Fruit fly (Drosophila melanogaster) whole organism, embryonic: Measurements from ENCODE around the gene CG12115.

Source experiments
- Abd-B ChIP-seq: fragments of 200-800 bp; sonication (Bioruptor generic); optimal IDR thresholded peaks from 2 replicates; lab custom pipeline; 2018; ENCODE audit warnings: missing biosample characterization, mild to moderate bottlenecking, missing genetic modification characterization, moderate library complexity
- CG10209 ChIP-seq: fragments of 200-800 bp; sonication (Bioruptor generic); optimal IDR thresholded peaks from 3 replicates; lab custom pipeline; 2017; ENCODE audit warnings: missing biosample characterization, mild to moderate bottlenecking, missing genetic modification characterization, missing genetic modification reagents
- CG10959 ChIP-seq: fragments of 200-800 bp; sonication (Bioruptor generic); IDR thresholded peaks from 2 replicates; pipeline ENCODE4 v1.3.6; 2022; ENCODE audit warnings: missing biosample characterization, missing genetic modification characterization
- CG11247 ChIP-seq: fragments of 200-800 bp; sonication (Bioruptor generic); IDR thresholded peaks from 2 replicates; pipeline ENCODE4 v1.3.6; 2022; ENCODE audit warnings: missing biosample characterization, missing genetic modification characterization
- CG12071 ChIP-seq: fragments of 200-800 bp; sonication (Bioruptor generic); optimal IDR thresholded peaks from 3 replicates; lab custom pipeline; 2018; ENCODE audit warnings: missing biosample characterization, mild to moderate bottlenecking, missing genetic modification characterization
- CG12391 ChIP-seq: fragments of 200-800 bp; sonication (Bioruptor generic); optimal IDR thresholded peaks from 3 replicates; lab custom pipeline; 2018; ENCODE audit warnings: missing biosample characterization, mild to moderate bottlenecking, missing genetic modification characterization, moderate library complexity
- CG12769 ChIP-seq: fragments of 200-800 bp; sonication (Bioruptor generic); optimal IDR thresholded peaks from 2 replicates; lab custom pipeline; 2019; ENCODE audit warnings: missing biosample characterization, mild to moderate bottlenecking, missing genetic modification characterization, moderate library complexity
- CG13775 ChIP-seq: fragments of 200-800 bp; sonication (Bioruptor generic); optimal IDR thresholded peaks from 3 replicates; lab custom pipeline; 2017; ENCODE audit warnings: missing biosample characterization, mild to moderate bottlenecking, missing genetic modification characterization
- CG13894 ChIP-seq: fragments of 200-800 bp; sonication (Bioruptor generic); optimal IDR thresholded peaks from 3 replicates; lab custom pipeline; 2018; ENCODE audit warnings: missing biosample characterization, mild to moderate bottlenecking, missing genetic modification characterization, moderate library complexity
- CG17328 ChIP-seq: fragments of 200-800 bp; sonication (Bioruptor generic); IDR thresholded peaks from 2 replicates; pipeline ENCODE4 v1.3.6; 2022; ENCODE audit warnings: missing biosample characterization, missing genetic modification characterization
- CG17829 ChIP-seq: fragments of 200-800 bp; optimal IDR thresholded peaks from 2 replicates; lab custom pipeline; 2019; ENCODE audit warnings: missing biosample characterization, mild to moderate bottlenecking, missing genetic modification characterization, moderate library complexity
- CG32532 ChIP-seq: fragments of 200-800 bp; sonication (Bioruptor generic); IDR thresholded peaks from 2 replicates; pipeline ENCODE4 v1.3.6; 2022; ENCODE audit warnings: missing biosample characterization, missing genetic modification characterization
- CG4282 ChIP-seq: fragments of 200-800 bp; sonication (Bioruptor generic); optimal IDR thresholded peaks from 2 replicates; lab custom pipeline; 2016; ENCODE audit warnings: missing biosample characterization, missing genetic modification characterization
- CG6272 ChIP-seq: fragments of 200-800 bp; sonication (Bioruptor generic); IDR thresholded peaks from 2 replicates; pipeline ENCODE4 v1.3.6; 2022; ENCODE audit warnings: missing biosample characterization, missing genetic modification characterization
- CG7928 ChIP-seq: fragments of 200-800 bp; sonication (Bioruptor generic); optimal IDR thresholded peaks from 2 replicates; lab custom pipeline; 2017; ENCODE audit warnings: missing biosample characterization, mild to moderate bottlenecking, missing genetic modification characterization
- CG8924 ChIP-seq: fragments of 200-800 bp; optimal IDR thresholded peaks from 3 replicates; lab custom pipeline; 2019; ENCODE audit warnings: missing biosample characterization, mild to moderate bottlenecking, missing genetic modification characterization, moderate library complexity
- CG9727 ChIP-seq: fragments of 200-800 bp; sonication (Bioruptor generic); optimal IDR thresholded peaks from 3 replicates; lab custom pipeline; 2017; ENCODE audit warnings: missing biosample characterization, mild to moderate bottlenecking, missing genetic modification characterization
- CG9797 ChIP-seq: fragments of 200-800 bp; sonication (Bioruptor generic); optimal IDR thresholded peaks from 3 replicates; lab custom pipeline; 2018; ENCODE audit warnings: missing biosample characterization, mild to moderate bottlenecking, missing genetic modification characterization
- CTCF ChIP-seq: fragments of 200-800 bp; sonication (Bioruptor generic); optimal IDR thresholded peaks from 2 replicates; lab custom pipeline; 2017; ENCODE audit warnings: missing biosample characterization, mild to moderate bottlenecking, missing genetic modification characterization, moderate library complexity
- CrebB ChIP-seq: fragments of 200-800 bp; sonication (Bioruptor generic); optimal IDR thresholded peaks from 3 replicates; lab custom pipeline; 2018; ENCODE audit warnings: missing biosample characterization, mild to moderate bottlenecking, missing genetic modification characterization
- D ChIP-seq, 2 experiments: fragments of 200-800 bp in 1 of 2; fragments of >200 bp in 1 of 2; sonication (Bioruptor generic) in 1 of 2; optimal IDR thresholded peaks; 2 replicates in 1 of 2; 3 replicates in 1 of 2; lab custom pipeline; 2017; ENCODE audit warnings: mild to moderate bottlenecking in 1 of 2, missing biosample characterization in 1 of 2, missing genetic modification characterization in 1 of 2, missing genetic modification reagents in 1 of 2
- Dll ChIP-seq: fragments of 200-800 bp; sonication (Bioruptor generic); IDR thresholded peaks from 4 replicates; pipeline ENCODE4 v1.3.6; 2022; ENCODE audit warnings: missing biosample characterization, missing genetic modification characterization; ENCODE audit not compliant: partially characterized antibody
- Doc2 ChIP-seq: fragments of 200-800 bp; sonication (Bioruptor generic); IDR thresholded peaks from 2 replicates; pipeline ENCODE4 v1.3.6; 2022; ENCODE audit warnings: missing biosample characterization, missing genetic modification characterization
- Dref ChIP-seq: fragments of 200-800 bp; sonication (Bioruptor generic); IDR thresholded peaks from 2 replicates; pipeline ENCODE4 v1.3.6; 2022; ENCODE audit warnings: missing biosample characterization, missing genetic modification characterization
- GATAe ChIP-seq: fragments of 200-800 bp; sonication (Bioruptor generic); conservative IDR thresholded peaks from 2 replicates; pipeline ENCODE4 v1.3.6; 2022; ENCODE audit warnings: missing biosample characterization, missing genetic modification characterization
- Hmr ChIP-seq: fragments of 200-800 bp; sonication (Bioruptor generic); optimal IDR thresholded peaks from 3 replicates; lab custom pipeline; 2017; ENCODE audit warnings: mild to moderate bottlenecking, missing biosample characterization, missing genetic modification reagents, missing genetic modification characterization
- Mes4 ChIP-seq: fragments of 200-800 bp; sonication (Bioruptor generic); optimal IDR thresholded peaks from 2 replicates; lab custom pipeline; 2016; ENCODE audit warnings: missing biosample characterization, missing genetic modification characterization
- NFAT ChIP-seq: fragments of 200-800 bp; sonication (Bioruptor generic); IDR thresholded peaks from 2 replicates; pipeline ENCODE4 v1.3.6; 2022; ENCODE audit warnings: missing biosample characterization, missing genetic modification characterization
- Neu2 ChIP-seq: fragments of 200-800 bp; sonication (Bioruptor generic); optimal IDR thresholded peaks from 3 replicates; lab custom pipeline; 2016; ENCODE audit warnings: missing biosample characterization, missing genetic modification characterization, borderline replicate concordance
- Nf-YA ChIP-seq: fragments of 200-800 bp; sonication (Bioruptor generic); IDR thresholded peaks from 2 replicates; pipeline ENCODE4 v1.3.6; 2022; ENCODE audit warnings: missing biosample characterization, missing genetic modification characterization
- Nf-YB ChIP-seq: fragments of 200-800 bp; sonication (Bioruptor generic); optimal IDR thresholded peaks from 3 replicates; lab custom pipeline; 2019; ENCODE audit warnings: missing biosample characterization, mild to moderate bottlenecking, missing genetic modification characterization, moderate library complexity
- Opbp ChIP-seq: fragments of 200-800 bp; sonication (Bioruptor generic); IDR thresholded peaks from 3 replicates; pipeline ENCODE4 v1.3.6; 2022; ENCODE audit warnings: missing biosample characterization, missing genetic modification characterization; ENCODE audit not compliant: partially characterized antibody
- Poxn ChIP-seq: fragments of 200-800 bp; sonication (Bioruptor generic); IDR thresholded peaks from 2 replicates; pipeline ENCODE4 v1.3.6; 2022; ENCODE audit warnings: missing biosample characterization, missing genetic modification characterization
- Trl ChIP-seq, 3 experiments: fragments of >200 bp in 2 of 3; fragments of 200-800 bp in 1 of 3; sonication (Bioruptor generic) in 1 of 3; optimal IDR thresholded peaks; 2 replicates in 1 of 3; 3 replicates in 2 of 3; lab custom pipeline; 2016 to 2017; ENCODE audit warnings: missing biosample characterization in 1 of 3, missing genetic modification characterization in 1 of 3
- ara ChIP-seq: fragments of 200-800 bp; sonication (Bioruptor generic); IDR thresholded peaks from 2 replicates; pipeline ENCODE4 v1.3.6; 2022; ENCODE audit warnings: missing biosample characterization, missing genetic modification characterization
- ash1 ChIP-seq: fragments of 200-800 bp; sonication (Bioruptor generic); optimal IDR thresholded peaks from 2 replicates; lab custom pipeline; 2018; ENCODE audit warnings: missing biosample characterization, mild to moderate bottlenecking, missing genetic modification characterization
- ci ChIP-seq: fragments of 200-800 bp; sonication (Bioruptor generic); IDR thresholded peaks from 3 replicates; pipeline ENCODE4 v1.3.6; 2022; ENCODE audit warnings: missing biosample characterization, missing genetic modification characterization
- dpn ChIP-seq, 2 experiments: fragments of 200-800 bp; sonication (Bioruptor generic); optimal IDR thresholded peaks; 3 replicates each; lab custom pipeline; 2016; ENCODE audit warnings: missing biosample characterization in 2 of 2, missing genetic modification characterization in 2 of 2
- ems ChIP-seq: fragments of 200-800 bp; sonication (Bioruptor generic); optimal IDR thresholded peaks from 3 replicates; lab custom pipeline; 2016; ENCODE audit warnings: missing biosample characterization, missing genetic modification characterization
- fd3F ChIP-seq: fragments of 200-800 bp; sonication (Bioruptor generic); optimal IDR thresholded peaks from 2 replicates; lab custom pipeline; 2018; ENCODE audit warnings: missing biosample characterization, mild to moderate bottlenecking, missing genetic modification characterization, moderate library complexity
- inv ChIP-seq: fragments of 200-800 bp; sonication (Bioruptor generic); IDR thresholded peaks from 2 replicates; pipeline ENCODE4 v1.3.6; 2022; ENCODE audit warnings: missing biosample characterization, missing genetic modification characterization; ENCODE audit not compliant: partially characterized antibody
- jing ChIP-seq: fragments of 200-800 bp; sonication (Bioruptor generic); optimal IDR thresholded peaks from 2 replicates; lab custom pipeline; 2018; ENCODE audit warnings: missing biosample characterization, mild to moderate bottlenecking, missing genetic modification characterization
- kay ChIP-seq: fragments of 200-800 bp; sonication (Bioruptor generic); optimal IDR thresholded peaks from 2 replicates; lab custom pipeline; 2016; ENCODE audit warnings: missing biosample characterization, missing genetic modification characterization
- nerfin-1 ChIP-seq: fragments of 200-800 bp; sonication (Bioruptor generic); optimal IDR thresholded peaks from 3 replicates; lab custom pipeline; 2019; ENCODE audit warnings: missing biosample characterization, mild to moderate bottlenecking, missing genetic modification characterization, moderate library complexity
- sens ChIP-seq: fragments of 200-800 bp; sonication (Bioruptor generic); peaks from one replicate; lab custom pipeline; 2016; ENCODE audit warnings: missing biosample characterization, missing genetic modification characterization
- sim ChIP-seq: fragments of 200-800 bp; sonication (Bioruptor generic); IDR thresholded peaks from 2 replicates; pipeline ENCODE4 v1.3.6; 2022; ENCODE audit warnings: missing biosample characterization, missing genetic modification characterization
- sqz ChIP-seq: fragments of 200-800 bp; sonication (Bioruptor generic); optimal IDR thresholded peaks from 3 replicates; lab custom pipeline; 2018; ENCODE audit warnings: missing biosample characterization, mild to moderate bottlenecking, missing genetic modification characterization
- stwl ChIP-seq: fragments of 200-800 bp; sonication (Bioruptor generic); optimal IDR thresholded peaks from 3 replicates; lab custom pipeline; 2018; ENCODE audit warnings: missing biosample characterization, mild to moderate bottlenecking, missing genetic modification characterization, moderate library complexity
- sug ChIP-seq: fragments of 200-800 bp; optimal IDR thresholded peaks from 2 replicates; lab custom pipeline; 2019; ENCODE audit warnings: missing biosample characterization, mild to moderate bottlenecking, missing genetic modification characterization, moderate library complexity
- tap ChIP-seq: fragments of 200-800 bp; optimal IDR thresholded peaks from 3 replicates; lab custom pipeline; 2019; ENCODE audit warnings: missing biosample characterization, mild to moderate bottlenecking, missing genetic modification characterization, moderate library complexity
- tx ChIP-seq: fragments of 200-800 bp; sonication (Bioruptor generic); optimal IDR thresholded peaks from 2 replicates; lab custom pipeline; 2016; ENCODE audit warnings: missing biosample characterization, missing genetic modification characterization

The CG12115 gene

DNA sequence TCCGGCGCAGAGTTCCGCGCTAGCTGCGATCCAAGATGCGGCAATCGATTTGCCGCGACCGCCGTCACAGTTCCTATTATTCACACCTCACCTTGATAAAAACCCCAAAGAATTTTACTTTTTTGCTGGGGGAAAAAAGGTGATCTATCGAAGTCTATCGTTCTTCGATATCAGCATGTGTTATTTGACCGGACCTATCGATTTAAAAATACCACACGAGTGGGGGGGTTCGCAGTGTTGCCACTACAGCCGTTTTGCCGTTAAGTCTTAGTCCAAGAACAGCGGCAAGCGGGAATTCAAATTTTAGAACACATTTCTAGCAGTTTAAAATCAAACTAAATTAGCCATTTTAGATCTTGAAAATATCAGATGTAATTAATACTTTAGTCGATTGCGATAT lies 41.8 kb upstream of the CG12115 start, which contains the start of gene CG12121 (continued):
- TF ChIP-seq CG10959 (GFP tag; lab: Robert Waterston, UW) (no peak), Dref (GFP tag; lab: Robert Waterston, UW) (peak; percentile 87), ems (GFP tag; lab: Kevin White, UChicago) (no peak), GATAe (GFP tag; lab: Robert Waterston, UW) (no peak), tap (tag; lab: Kevin White, UChicago) (no peak), dpn (GFP tag; optimal IDR thresholded peaks at IDR 0.05; lab: Kevin White, UChicago) (no peak), CG12391 (tag; lab: Kevin White, UChicago) (no peak), CrebB (tag; lab: Kevin White, UChicago) (no peak), sqz (no peak), inv (GFP tag; lab: Robert Waterston, UW) (peak; percentile 46; the same call in 1 of the 2 replicates), CG7928 (GFP tag; lab: Kevin White, UChicago) (no peak), NFAT (no peak), CG11247 (GFP tag; lab: Robert Waterston, UW) (no peak), tx (GFP tag; lab: Kevin White, UChicago) (no peak), CG13894 (tag; lab: Kevin White, UChicago) (no peak), CG4282 (GFP tag; lab: Kevin White, UChicago) (no peak), Nf-YA (GFP tag; lab: Robert Waterston, UW) (no peak), sens (GFP tag; lab: Kevin White, UChicago) (no peak), Doc2 (GFP tag; lab: Robert Waterston, UW) (no peak), CG13775 (GFP tag; lab: Kevin White, UChicago) (no peak), Poxn (GFP tag; lab: Robert Waterston, UW) (no peak), fd3F (GFP tag; lab: Kevin White, UChicago) (no peak), CG6272 (no peak), Trl (optimal IDR thresholded peaks at IDR 0.05; lab: Kevin White, UChicago) (no peak), Trl (GFP tag; optimal IDR thresholded peaks at IDR 0.05; lab: Kevin White, UChicago) (no peak), Hmr (GFP tag; lab: Kevin White, UChicago) (no peak), stwl (tag; lab: Kevin White, UChicago) (peak; percentile 53), CG32532 (GFP tag; lab: Robert Waterston, UW) (no peak), jing (GFP tag; lab: Kevin White, UChicago) (no peak), CG17328 (GFP tag; lab: Robert Waterston, UW) (no peak), ara (GFP tag; lab: Robert Waterston, UW) (no peak), sug (no peak), Dll (GFP tag; lab: Robert Waterston, UW) (peak; percentile 71; the same call in 2 of the 4 replicates), ash1 (GFP tag; lab: Kevin White, UChicago) (no peak), Neu2 (no peak), CG17829 (tag; lab: Kevin White, UChicago) (peak; percentile 18), kay (GFP tag; lab: Kevin White, UChicago) (no peak), nerfin-1 (tag; lab: Kevin White, UChicago) (no peak), Opbp (GFP tag; lab: Robert Waterston, UW) (peak; percentile 63; the same call in 2 of the 3 replicates), CG9797 (peak; percentile 42), CTCF (no peak), sim (GFP tag; lab: Robert Waterston, UW) (no peak), CG9727 (no peak), Mes4 (GFP tag; lab: Kevin White, UChicago) (no peak), CG8924 (tag; lab: Kevin White, UChicago) (no peak), D (optimal IDR thresholded peaks at IDR 0.05; lab: Kevin White, UChicago) (no peak), D (GFP tag; optimal IDR thresholded peaks at IDR 0.05; lab: Kevin White, UChicago) (no peak), Abd-B (GFP tag; lab: Kevin White, UChicago) (peak; percentile 18), CG10209 (GFP tag; lab: Kevin White, UChicago) (no peak), CG12071 (GFP tag; lab: Kevin White, UChicago) (no peak), ci (GFP tag; lab: Robert Waterston, UW) (no peak), Nf-YB (GFP tag; lab: Kevin White, UChicago) (no peak), CG12769 (tag; lab: Kevin White, UChicago) (no peak)
